Worm (Caenorhabditis elegans) whole organism, young adult: ENCODE results near the gene Y37H2A.7.

Source experiments
- F52B5.7 ChIP-seq: sonication (generic microtip); optimal IDR thresholded peaks from 2 replicates; lab custom pipeline; 2016; ENCODE audit warnings: mild to moderate bottlenecking, missing genetic modification characterization, missing compliant biosample characterization
- athp-1 ChIP-seq: sonication (generic microtip); optimal IDR thresholded peaks from 2 replicates; lab custom pipeline; 2017; ENCODE audit warnings: mild to moderate bottlenecking, missing genetic modification characterization, missing compliant biosample characterization
- bed-1 ChIP-seq: fragments of 200-800 bp; sonication (Bioruptor generic); IDR thresholded peaks from 2 replicates; pipeline ENCODE4 v1.3.6; 2022; ENCODE audit warnings: missing genetic modification reagents, missing genetic modification characterization, missing compliant biosample characterization
- gei-17 ChIP-seq: fragments of 200-800 bp; sonication (Bioruptor generic); optimal IDR thresholded peaks from 2 replicates; lab custom pipeline; 2018; ENCODE audit warnings: mild to moderate bottlenecking, missing genetic modification characterization, missing compliant biosample characterization
- mxl-1 ChIP-seq: sonication (generic microtip); optimal IDR thresholded peaks from 2 replicates; lab custom pipeline; 2016; ENCODE audit warnings: missing genetic modification characterization, missing compliant biosample characterization
- nhr-80 ChIP-seq: sonication (generic microtip); optimal IDR thresholded peaks from 2 replicates; lab custom pipeline; 2016; ENCODE audit warnings: missing genetic modification characterization, missing compliant biosample characterization
- pha-4 ChIP-seq: fragments of 150-350 bp; sonication (generic microtip); optimal IDR thresholded peaks from 2 replicates; lab custom pipeline; 2014; ENCODE audit warnings: missing biosample characterization, missing genetic modification reagents, missing genetic modification characterization
- rcor-1 ChIP-seq: fragments of 200-800 bp; sonication (Bioruptor generic); IDR thresholded peaks from 2 replicates; pipeline ENCODE4 v1.3.6; 2022; ENCODE audit warnings: missing genetic modification reagents, missing genetic modification characterization, missing compliant biosample characterization
- snpc-4 ChIP-seq, 5 experiments: fragments of 150-350 bp in 1 of 5; sonication (generic microtip) in 4 of 5; optimal IDR thresholded peaks; 2 replicates each; lab custom pipeline; 2014 to 2018; ENCODE audit warnings: missing genetic modification characterization in 5 of 5, missing biosample characterization in 3 of 5, antibody characterized with exemption in 2 of 5, mild to moderate bottlenecking in 2 of 5, missing compliant biosample characterization in 2 of 5, missing genotype in 2 of 5, moderate library complexity in 2 of 5, missing genetic modification reagents in 1 of 5
- ztf-26 ChIP-seq: sonication (generic microtip); optimal IDR thresholded peaks from 2 replicates; lab custom pipeline; 2017; ENCODE audit warnings: missing genetic modification characterization, missing compliant biosample characterization

- TF ChIP-seq pha-4 (tag; lab: Kevin White, UChicago), result no peak
- no peak for TF ChIP-seq mxl-1
- no peak for TF ChIP-seq bed-1 (GFP tag; lab: Robert Waterston, UW)
- no peak for TF ChIP-seq snpc-4 (GFP tag; optimal IDR thresholded peaks at IDR 0.05; lab: Kevin White, UChicago)
- no peak for TF ChIP-seq snpc-4 (tag; optimal IDR thresholded peaks at IDR 0.05; lab: Kevin White, UChicago)
- no peak for TF ChIP-seq rcor-1 (GFP tag; lab: Robert Waterston, UW)
- TF ChIP-seq F52B5.7 (tag; lab: Kevin White, UChicago), result no peak
- TF ChIP-seq ztf-26 (tag; lab: Kevin White, UChicago), result no peak
- TF ChIP-seq gei-17, result no peak
- no peak for TF ChIP-seq nhr-80 (tag; lab: Kevin White, UChicago)
- no peak for TF ChIP-seq athp-1 (tag; lab: Kevin White, UChicago)
Measured at ce11 chrV:18163434-18163833, 29.2 kb upstream of the Y37H2A.7 start.
